Worm (Caenorhabditis elegans) whole organism, L1 larva: ENCODE results near the gene D2063.1.
"Not testable (repeated sequence)": the region's sequence is repeated elsewhere in the genome, so short reads cannot be mapped to it uniquely, and the experiment has no call there.

Experiments
- C04F5.9 ChIP-seq: sonication (generic microtip); optimal IDR thresholded peaks from 2 replicates; lab custom pipeline; 2016; ENCODE audit warnings: missing genetic modification characterization, missing compliant biosample characterization
- aly-2 ChIP-seq: fragments of 150-350 bp; optimal IDR thresholded peaks from 2 replicates; lab custom pipeline; 2014; ENCODE audit warnings: missing biosample characterization, missing genetic modification characterization
- blmp-1 ChIP-seq: fragments of 150-350 bp; optimal IDR thresholded peaks from 2 replicates; lab custom pipeline; 2014; ENCODE audit warnings: missing biosample characterization, missing genetic modification characterization
- ceh-88 ChIP-seq: fragments of 200-800 bp; sonication (Bioruptor generic); IDR thresholded peaks from 2 replicates; pipeline ENCODE4 v1.3.6; 2022; ENCODE audit warnings: missing genetic modification characterization, missing compliant biosample characterization
- ceh-90 ChIP-seq: sonication (generic microtip); optimal IDR thresholded peaks from 2 replicates; lab custom pipeline; 2016; ENCODE audit warnings: missing genetic modification characterization, missing compliant biosample characterization
- dsc-1 ChIP-seq: sonication (generic microtip); optimal IDR thresholded peaks from 2 replicates; lab custom pipeline; 2016; ENCODE audit warnings: mild to moderate bottlenecking, missing genetic modification characterization, missing compliant biosample characterization
- efl-1 ChIP-seq, 4 experiments: fragments of 150-350 bp; optimal IDR thresholded peaks in 3 of 4; peaks in 1 of 4; 1 replicate in 1 of 4; 2 replicates in 3 of 4; lab custom pipeline; 2014; ENCODE audit warnings: missing biosample characterization in 2 of 4, missing genetic modification characterization in 2 of 4, missing genetic modification reagents in 2 of 4
- elt-2 ChIP-seq: sonication (generic microtip); optimal IDR thresholded peaks from 2 replicates; lab custom pipeline; 2016; ENCODE audit warnings: missing genetic modification characterization, mild to moderate bottlenecking, inconsistent platforms, missing compliant biosample characterization, missing genetic modification reagents
- ets-5 ChIP-seq: fragments of 200-800 bp; sonication (Bioruptor generic); IDR thresholded peaks from 2 replicates; pipeline ENCODE4 v1.3.6; 2022; ENCODE audit warnings: missing genetic modification characterization, missing compliant biosample characterization
- fkh-4 ChIP-seq: sonication (generic microtip); optimal IDR thresholded peaks from 2 replicates; lab custom pipeline; 2016; ENCODE audit warnings: missing compliant biosample characterization, missing genetic modification characterization, borderline replicate concordance
- fkh-8 ChIP-seq: sonication (generic microtip); optimal IDR thresholded peaks from 2 replicates; lab custom pipeline; 2016; ENCODE audit warnings: mild to moderate bottlenecking, missing genetic modification characterization, missing compliant biosample characterization
- hpl-2 ChIP-seq: fragments of 150-350 bp; optimal IDR thresholded peaks from 2 replicates; lab custom pipeline; 2014; ENCODE audit warnings: missing biosample characterization, missing genetic modification reagents, missing genetic modification characterization
- jun-1 ChIP-seq: fragments of 150-350 bp; optimal IDR thresholded peaks from 2 replicates; lab custom pipeline; 2014; ENCODE audit warnings: missing biosample characterization, missing genetic modification reagents, missing genetic modification characterization
- lin-14 ChIP-seq: fragments of 200-800 bp; sonication (Bioruptor generic); optimal IDR thresholded peaks from 2 replicates; lab custom pipeline; 2018; ENCODE audit warnings: mild to moderate bottlenecking, missing genetic modification characterization, moderate library complexity, missing compliant biosample characterization
- lin-15B ChIP-seq: fragments of 150-350 bp; sonication (generic microtip); optimal IDR thresholded peaks from 3 replicates; lab custom pipeline; 2014; ENCODE audit warnings: missing biosample characterization, missing genetic modification characterization
- lin-35 ChIP-seq, 2 experiments: fragments of 150-350 bp; optimal IDR thresholded peaks; 2 replicates each; lab custom pipeline; 2014; ENCODE audit warnings: missing biosample characterization in 2 of 2, missing genetic modification characterization in 2 of 2, missing genetic modification reagents in 2 of 2
- mab-9 ChIP-seq: fragments of 200-800 bp; sonication (Bioruptor generic); IDR thresholded peaks from 2 replicates; pipeline ENCODE4 v1.3.6; 2022; ENCODE audit warnings: missing genetic modification reagents, missing genetic modification characterization, missing compliant biosample characterization
- mef-2 ChIP-seq: fragments of 150-350 bp; optimal IDR thresholded peaks from 2 replicates; lab custom pipeline; 2014; ENCODE audit warnings: missing biosample characterization, missing genetic modification characterization
- nhr-11 ChIP-seq: fragments of 150-350 bp; optimal IDR thresholded peaks from 2 replicates; lab custom pipeline; 2014; ENCODE audit warnings: missing biosample characterization, missing genetic modification characterization
- nhr-19 ChIP-seq: fragments of 200-800 bp; sonication (Bioruptor generic); conservative IDR thresholded peaks from 2 replicates; pipeline ENCODE4 v1.3.6; 2022; ENCODE audit warnings: missing genetic modification characterization, missing compliant biosample characterization
- nhr-20 ChIP-seq: sonication (generic microtip); optimal IDR thresholded peaks from 2 replicates; lab custom pipeline; 2016; ENCODE audit warnings: mild to moderate bottlenecking, missing genetic modification characterization, missing compliant biosample characterization
- nhr-47 ChIP-seq: sonication (generic microtip); optimal IDR thresholded peaks from 2 replicates; lab custom pipeline; 2016; ENCODE audit warnings: mild to moderate bottlenecking, missing genetic modification characterization, moderate library complexity, missing compliant biosample characterization
- nhr-71 ChIP-seq: sonication (generic microtip); optimal IDR thresholded peaks from 2 replicates; lab custom pipeline; 2016; ENCODE audit warnings: mild to moderate bottlenecking, missing genetic modification characterization, moderate library complexity, missing compliant biosample characterization
- nhr-76 ChIP-seq: sonication (generic microtip); optimal IDR thresholded peaks from 2 replicates; lab custom pipeline; 2017; ENCODE audit warnings: missing biosample characterization, missing genetic modification characterization
- nhr-77 ChIP-seq: fragments of 150-350 bp; optimal IDR thresholded peaks from 2 replicates; lab custom pipeline; 2014; ENCODE audit warnings: missing biosample characterization, missing genetic modification characterization
- nhr-84 ChIP-seq: sonication (generic microtip); optimal IDR thresholded peaks from 2 replicates; lab custom pipeline; 2017; ENCODE audit warnings: missing biosample characterization, missing genetic modification characterization
- nhr-85 ChIP-seq: sonication (generic microtip); peaks from one replicate; lab custom pipeline; 2016; ENCODE audit warnings: missing genetic modification characterization, inconsistent platforms, missing compliant biosample characterization
- pax-3 ChIP-seq: fragments of 200-800 bp; sonication (Bioruptor generic); optimal IDR thresholded peaks from 2 replicates; lab custom pipeline; 2018; ENCODE audit warnings: mild to moderate bottlenecking, missing genetic modification characterization, moderate library complexity, missing compliant biosample characterization
- pqm-1 ChIP-seq: sonication (generic microtip); optimal IDR thresholded peaks from 3 replicates; lab custom pipeline; 2017; ENCODE audit warnings: missing biosample characterization, missing genetic modification characterization
- rnt-1 ChIP-seq: sonication (generic microtip); optimal IDR thresholded peaks from 2 replicates; lab custom pipeline; 2016; ENCODE audit warnings: mild to moderate bottlenecking, missing genetic modification characterization, moderate library complexity, missing compliant biosample characterization
- snu-23 ChIP-seq: sonication (generic microtip); optimal IDR thresholded peaks from 2 replicates; lab custom pipeline; 2016; ENCODE audit warnings: missing genetic modification characterization, missing compliant biosample characterization
- sox-4 ChIP-seq: sonication (generic microtip); optimal IDR thresholded peaks from 2 replicates; lab custom pipeline; 2016; ENCODE audit warnings: missing genetic modification characterization, missing compliant biosample characterization
- unc-62 ChIP-seq: fragments of 150-350 bp; optimal IDR thresholded peaks from 2 replicates; lab custom pipeline; 2014; ENCODE audit warnings: missing biosample characterization, missing genetic modification reagents, missing genetic modification characterization
- unc-98 ChIP-seq: fragments of 200-800 bp; sonication (Bioruptor generic); IDR thresholded peaks from 2 replicates; pipeline ENCODE4 v1.3.6; 2022; ENCODE audit warnings: missing genetic modification characterization, missing compliant biosample characterization
- xbp-1 ChIP-seq: sonication (generic microtip); optimal IDR thresholded peaks from 2 replicates; lab custom pipeline; 2016; ENCODE audit warnings: missing genetic modification characterization, missing compliant biosample characterization

Gene D2063.1

DNA sequence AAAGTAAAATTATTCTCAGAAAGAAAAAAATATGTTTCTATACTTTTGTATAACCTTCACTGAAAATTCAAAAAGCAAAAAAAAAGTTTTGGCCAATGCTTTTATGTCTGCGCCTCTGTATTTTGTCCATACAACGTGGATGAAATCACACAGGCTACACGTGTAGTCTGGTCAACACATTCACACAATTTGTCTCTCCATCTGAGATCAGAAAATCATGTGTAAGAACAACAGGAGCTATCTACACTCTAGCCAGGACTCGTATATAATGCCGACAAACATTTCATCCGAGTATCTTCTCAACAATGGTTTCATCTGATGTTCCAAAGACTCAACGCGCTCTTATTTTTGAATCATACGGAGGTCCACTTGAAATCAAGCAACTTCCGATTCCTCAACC lies at the start of gene D2063.1:
Gene D2063.1 (plus strand): TSS at position 281 of the 400 bp plus-strand sequence.
- TF ChIP-seq rnt-1 (tag; lab: Kevin White, UChicago) (peak; percentile 58), nhr-20 (peak; percentile 44), sox-4 (tag; lab: Kevin White, UChicago) (no peak), pax-3 (tag; lab: Kevin White, UChicago) (no peak), lin-35 (GFP tag; optimal IDR thresholded peaks at IDR 0.05; lab: Kevin White, UChicago) (no peak), lin-14 (GFP tag; lab: Kevin White, UChicago) (peak; percentile 34), nhr-11 (tag; lab: Kevin White, UChicago) (peak; percentile 13), pqm-1 (no peak), snu-23 (GFP tag; lab: Kevin White, UChicago) (no peak), nhr-19 (GFP tag; lab: Robert Waterston, UW) (peak; percentile 18; the same call in 1 of the 2 replicates), nhr-71 (tag; lab: Kevin White, UChicago) (peak; percentile 53)
- TF ChIP-seq, all 84 proteins: peak for 6

DNA sequence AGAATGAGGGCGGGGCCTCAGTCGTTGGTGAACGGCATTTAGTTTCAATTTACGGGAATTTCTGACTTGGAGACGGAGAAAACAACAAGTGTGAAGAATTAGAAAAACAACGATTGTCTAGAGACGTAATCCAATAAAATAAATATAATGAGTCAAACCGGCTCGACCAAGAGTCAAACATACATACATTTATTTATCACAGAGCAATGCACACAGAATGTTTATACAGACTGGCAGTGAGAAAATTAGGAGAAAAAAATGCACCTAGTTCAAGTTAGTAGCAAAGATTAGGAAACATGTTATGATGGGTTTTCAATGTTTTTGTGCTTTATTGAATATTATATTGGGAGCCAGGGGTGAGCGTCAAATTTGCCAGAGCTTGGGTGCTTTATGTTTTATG lies 48.2 kb upstream of the D2063.1 start, which contains the start of gene srt-20:
Gene srt-20 (minus strand): TSS at position 101 of the 400 bp plus-strand sequence.
- not testable (repeated sequence) for TF ChIP-seq unc-98; fkh-4 (tag; lab: Kevin White, UChicago); rnt-1 (tag; lab: Kevin White, UChicago)

DNA sequence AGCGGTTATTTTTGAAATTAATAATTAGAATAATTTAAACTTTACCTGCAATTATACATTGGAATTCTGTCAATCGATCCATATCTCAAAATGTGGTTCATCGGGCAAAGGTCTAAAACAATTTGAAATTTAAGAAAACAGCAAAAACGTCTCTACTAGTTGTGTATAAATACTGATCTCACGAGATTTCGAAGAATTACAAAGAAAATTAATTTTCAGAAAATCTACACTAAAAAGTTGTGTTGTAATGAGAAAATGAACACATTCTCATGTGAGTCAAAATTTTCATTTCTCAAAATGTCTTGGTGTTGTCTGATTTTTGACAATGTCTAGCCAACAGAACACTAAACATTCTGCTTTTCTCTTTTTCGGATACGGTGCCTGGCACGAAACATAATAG lies 45.2 kb upstream of the D2063.1 start, which contains the start of gene srt-37:
Gene srt-37 (minus strand): TSS at position 101 of the 400 bp plus-strand sequence.
- not testable (repeated sequence) for TF ChIP-seq mab-9 (GFP tag; lab: Robert Waterston, UW); fkh-8 (tag; lab: Kevin White, UChicago); nhr-76

DNA sequence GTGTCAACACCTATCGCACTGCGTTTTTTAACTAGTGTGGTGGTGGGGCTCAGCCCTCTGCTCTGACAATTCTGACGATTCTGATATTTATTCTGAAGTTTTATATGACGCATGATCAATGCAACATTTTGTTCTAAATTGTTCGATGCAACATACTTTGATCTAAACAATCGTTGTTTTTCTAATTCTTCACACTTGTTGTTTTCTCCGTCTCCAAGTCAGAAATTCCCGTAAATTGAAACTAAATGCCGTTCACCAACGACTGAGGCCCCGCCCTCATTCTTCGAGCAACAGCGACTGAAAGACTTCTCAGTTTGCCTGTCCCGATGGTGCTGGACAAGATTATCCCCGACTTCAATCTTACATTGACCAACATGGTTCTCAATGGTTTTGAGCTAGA lies 42.2 kb upstream of the D2063.1 start, which contains the start of gene srt-19:
Gene srt-19 (plus strand): TSS at position 301 of the 400 bp plus-strand sequence.
- not testable (repeated sequence) for TF ChIP-seq nhr-19 (GFP tag; lab: Robert Waterston, UW); aly-2; nhr-77

ce11 chrV:4290093-4290492 lies 36.8 kb upstream of the D2063.1 start, which contains the start of gene srh-193:
TSS of gene srh-193 (minus strand) at chrV:4290193.
- not testable (repeated sequence) for TF ChIP-seq efl-1 (optimal IDR thresholded peaks at IDR 0.05; lab: Kevin White, UChicago)
- TF ChIP-seq efl-1 (GFP tag; optimal IDR thresholded peaks at IDR 0.05 in 1 of 2; lab: Kevin White, UChicago): peak in 1 of 2 experiments; percentile 71

DNA sequence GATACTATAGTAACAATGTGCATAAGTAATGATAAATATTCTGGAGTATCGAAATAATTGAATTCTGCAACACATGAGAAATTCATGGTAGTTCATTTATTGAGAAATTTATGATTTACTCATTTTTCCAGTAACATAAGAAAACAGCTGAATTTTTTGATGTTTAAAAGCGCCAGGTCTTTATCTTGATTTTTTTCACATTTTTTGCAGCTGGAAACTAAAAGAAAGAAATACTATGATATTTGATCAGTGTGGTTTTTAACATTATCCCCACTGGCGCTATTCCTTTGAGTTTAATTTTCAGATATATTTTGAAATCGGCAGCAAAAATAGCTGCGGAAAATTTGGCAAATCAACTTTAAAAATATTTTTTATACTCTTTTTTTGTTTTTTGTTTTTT lies 33.5 kb upstream of the D2063.1 start, which contains the start of gene srh-194:
Gene srh-194 (minus strand): TSS at position 101 of the 400 bp plus-strand sequence.
- peak; percentile 6 for TF ChIP-seq nhr-85

ce11 chrV:4295920-4296319 lies 31.0 kb upstream of the D2063.1 start, which contains the start of gene F47D2.11:
TSS of gene F47D2.11 (minus strand) at chrV:4296020.
- TF ChIP-seq ceh-88 (GFP tag; lab: Robert Waterston, UW) (no peak), fkh-8 (tag; lab: Kevin White, UChicago) (no peak), lin-15B (no peak)

ce11 chrV:4298579-4298978 lies 28.3 kb upstream of the D2063.1 start, which contains the start of gene ZC132.11:
TSS of gene ZC132.11 (minus strand) at chrV:4298679.
- TF ChIP-seq hpl-2 (GFP tag; lab: Kevin White, UChicago): no peak
- no peak for TF ChIP-seq jun-1 (tag; lab: Kevin White, UChicago)
- no peak for TF ChIP-seq ceh-88 (GFP tag; lab: Robert Waterston, UW)
- no peak for TF ChIP-seq elt-2
- no peak for TF ChIP-seq dsc-1 (tag; lab: Kevin White, UChicago)
- TF ChIP-seq xbp-1 (tag; lab: Kevin White, UChicago): no peak
- TF ChIP-seq fkh-8 (tag; lab: Kevin White, UChicago): no peak
- TF ChIP-seq mef-2 (tag; lab: Kevin White, UChicago): no peak
- TF ChIP-seq nhr-47 (tag; lab: Kevin White, UChicago): no peak
- no peak for TF ChIP-seq ets-5 (GFP tag; lab: Robert Waterston, UW)
- no peak for TF ChIP-seq unc-62
- no peak for TF ChIP-seq lin-15B
- no peak for TF ChIP-seq blmp-1
- TF ChIP-seq nhr-84 (tag; lab: Kevin White, UChicago): no peak
- no peak for TF ChIP-seq ceh-90 (tag; lab: Kevin White, UChicago)
- no peak for TF ChIP-seq C04F5.9
